Worm (Caenorhabditis elegans) whole organism, midembryonic: ENCODE data around the gene pptr-1.

ENCODE experiments used
- T22C8.4 ChIP-seq: fragments of 200-800 bp; sonication (Bioruptor generic); IDR thresholded peaks from 2 replicates; pipeline ENCODE4 v1.3.6; 2022; ENCODE audit warnings: missing genetic modification characterization, missing compliant biosample characterization
- cog-1 ChIP-seq: sonication (generic microtip); optimal IDR thresholded peaks from 2 replicates; lab custom pipeline; 2016; ENCODE audit warnings: missing genetic modification characterization, missing compliant biosample characterization
- flt-1 ChIP-seq: fragments of 200-800 bp; sonication (Bioruptor generic); IDR thresholded peaks from 2 replicates; pipeline ENCODE4 v1.3.6; 2022; ENCODE audit warnings: missing genetic modification characterization, missing compliant biosample characterization
- klf-2 ChIP-seq: fragments of 200-800 bp; sonication (Bioruptor generic); conservative IDR thresholded peaks from 2 replicates; pipeline ENCODE4 v1.3.6; 2022; ENCODE audit warnings: missing genetic modification reagents, missing genetic modification characterization, missing compliant biosample characterization
- med-1 ChIP-seq: sonication (generic microtip); optimal IDR thresholded peaks from 2 replicates; lab custom pipeline; 2017; ENCODE audit warnings: missing genetic modification characterization, mild to moderate bottlenecking, missing compliant biosample characterization, antibody characterized with exemption, missing genetic modification reagents; ENCODE audit not compliant: insufficient read depth
- ref-1 ChIP-seq: fragments of 200-800 bp; sonication (Bioruptor generic); conservative IDR thresholded peaks from 2 replicates; pipeline ENCODE4 v1.3.6; 2022; ENCODE audit warnings: missing genetic modification reagents, missing genetic modification characterization, missing compliant biosample characterization
- tab-1 ChIP-seq: fragments of 200-800 bp; sonication (Bioruptor generic); IDR thresholded peaks from 2 replicates; pipeline ENCODE4 v1.3.6; 2022; ENCODE audit warnings: missing genetic modification characterization, missing compliant biosample characterization
- ztf-23 ChIP-seq: fragments of 200-800 bp; sonication (Bioruptor generic); IDR thresholded peaks from 2 replicates; pipeline ENCODE4 v1.3.6; 2022; ENCODE audit warnings: missing genetic modification reagents, missing genetic modification characterization, missing compliant biosample characterization
- ztf-29 ChIP-seq: fragments of 200-800 bp; sonication (Bioruptor generic); IDR thresholded peaks from 2 replicates; pipeline ENCODE4 v1.3.6; 2022; ENCODE audit warnings: missing genetic modification reagents, missing genetic modification characterization, missing compliant biosample characterization

Gene pptr-1

DNA sequence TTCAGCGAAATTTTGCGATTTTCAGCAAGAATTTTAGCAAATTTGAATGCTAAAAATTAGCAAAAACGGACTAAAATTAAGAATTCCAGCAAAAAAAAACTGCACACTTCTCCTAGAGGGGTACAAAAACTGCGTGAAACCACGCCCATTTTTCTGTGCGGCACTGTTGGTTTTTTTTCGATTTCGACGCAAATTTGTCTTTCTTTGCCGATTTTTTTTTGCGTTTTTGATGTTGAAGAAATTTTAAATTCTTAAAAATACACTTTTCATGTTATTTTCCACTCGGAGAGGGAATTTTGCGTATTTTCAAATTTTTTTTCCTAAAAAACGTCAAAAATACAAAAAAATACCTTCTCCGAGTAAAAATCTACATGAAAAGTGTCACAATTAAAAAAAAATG, 46.7 kb downstream of the pptr-1 start, which contains the start of gene syp-1:
Gene syp-1 (plus strand): TSS at position 301 of the 400 bp plus-strand sequence.
- TF ChIP-seq ztf-23 = no peak
- no peak for TF ChIP-seq med-1 (GFP tag; lab: Kevin White, UChicago)
- TF ChIP-seq ref-1 (GFP tag; lab: Robert Waterston, UW) = no peak
- no peak for TF ChIP-seq flt-1
- TF ChIP-seq tab-1 (GFP tag; lab: Robert Waterston, UW) = no peak
- no peak for TF ChIP-seq klf-2 (GFP tag; lab: Robert Waterston, UW)
- TF ChIP-seq T22C8.4 (GFP tag; lab: Robert Waterston, UW) = no peak
- TF ChIP-seq cog-1 = no peak
- TF ChIP-seq ztf-29 = no peak

DNA sequence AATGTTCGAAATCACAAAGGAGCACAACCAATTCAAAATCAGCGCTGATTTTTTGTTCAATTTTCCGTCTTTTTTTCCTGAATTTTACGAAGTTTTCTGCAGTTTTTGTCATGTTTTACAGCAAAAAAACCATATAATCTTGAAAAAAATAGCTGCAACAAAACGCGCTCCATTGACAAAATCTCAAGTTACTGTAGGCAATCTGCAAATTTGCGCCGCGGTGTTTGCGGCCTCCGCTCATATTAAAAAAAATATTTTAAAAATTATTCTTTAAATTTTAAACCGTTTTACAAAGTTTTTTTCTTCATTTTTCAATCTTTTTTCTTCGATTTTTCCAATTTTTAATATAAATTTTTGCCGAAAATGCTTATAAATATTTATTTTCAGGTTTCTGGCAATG, 48.0 kb downstream of the pptr-1 start:
- no peak for TF ChIP-seq flt-1
- TF ChIP-seq med-1 (GFP tag; lab: Kevin White, UChicago) = no peak
- TF ChIP-seq tab-1 (GFP tag; lab: Robert Waterston, UW) = no peak
- no peak for TF ChIP-seq ztf-29
- no peak for TF ChIP-seq cog-1
- TF ChIP-seq ref-1 (GFP tag; lab: Robert Waterston, UW) = no peak
- TF ChIP-seq ztf-23 = no peak
- no peak for TF ChIP-seq T22C8.4 (GFP tag; lab: Robert Waterston, UW)
- TF ChIP-seq klf-2 (GFP tag; lab: Robert Waterston, UW) = no peak

DNA sequence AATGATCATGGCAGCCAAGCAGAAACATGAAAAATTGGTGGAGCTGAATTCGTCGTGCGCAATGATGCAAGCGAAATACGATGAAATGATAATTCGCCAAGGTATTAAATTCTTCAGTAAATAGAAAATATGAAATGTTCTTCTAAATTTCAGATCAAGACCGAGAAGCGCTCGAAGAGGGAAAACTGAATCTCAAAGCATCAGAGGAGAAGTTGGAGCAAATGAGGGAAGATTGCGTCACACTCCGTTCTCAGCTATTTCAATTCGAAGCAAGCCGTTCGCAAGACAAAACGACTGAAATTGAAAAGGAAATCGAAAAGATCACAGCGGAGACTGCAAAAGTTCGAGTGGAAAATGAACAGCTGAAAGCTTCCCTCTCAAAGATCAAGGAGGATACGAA, 49.0 kb downstream of the pptr-1 start:
- no peak for TF ChIP-seq ztf-29

DNA sequence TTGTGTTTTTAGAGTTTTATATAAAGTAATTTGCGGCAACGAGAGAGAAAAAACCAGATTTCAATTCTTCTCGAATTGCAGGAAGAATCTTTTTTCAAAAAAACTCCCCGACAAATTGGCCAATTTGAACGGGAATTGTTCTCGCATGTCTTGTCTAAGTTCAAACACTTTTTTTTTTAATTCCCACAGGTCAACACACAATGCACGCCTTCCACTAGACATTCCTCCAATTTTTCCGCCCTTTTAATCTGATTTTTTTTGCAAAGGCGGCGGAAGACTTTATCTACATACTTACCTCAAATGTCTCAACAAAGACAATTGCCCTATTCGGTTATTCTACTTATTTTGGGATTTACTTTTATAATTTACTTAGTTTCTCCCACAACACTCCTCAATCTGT, 50.3 kb downstream of the pptr-1 start, which contains the start of gene F26D2.3:
Gene F26D2.3 (plus strand): TSS at position 301 of the 400 bp plus-strand sequence.
- TF ChIP-seq flt-1 (no peak), klf-2 (GFP tag; lab: Robert Waterston, UW) (no peak), med-1 (GFP tag; lab: Kevin White, UChicago) (no peak), ztf-29 (no peak), tab-1 (GFP tag; lab: Robert Waterston, UW) (no peak), ref-1 (GFP tag; lab: Robert Waterston, UW) (no peak)

DNA sequence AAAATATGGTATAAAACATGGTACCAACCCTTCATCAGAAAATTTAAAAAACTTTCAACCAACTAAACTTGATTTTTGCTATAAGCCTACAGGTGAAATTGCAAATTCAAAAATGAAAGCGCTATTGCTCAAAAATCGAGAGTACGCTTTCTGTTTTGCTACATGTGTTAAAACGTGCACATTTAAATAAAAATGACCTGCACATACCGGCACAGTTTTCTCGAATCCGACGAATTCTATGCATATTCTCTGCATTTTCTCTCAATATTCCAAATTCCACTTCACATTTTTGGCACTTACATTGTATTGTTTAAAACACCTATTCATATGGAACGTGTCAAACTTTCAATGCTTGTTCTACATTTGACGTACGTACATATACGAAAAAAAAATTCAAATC, 53.2 kb downstream of the pptr-1 start, which contains the start of gene srh-145:
Gene srh-145 (plus strand): TSS at position 193 of the 400 bp plus-strand sequence.
- TF ChIP-seq ztf-23 (no peak), med-1 (GFP tag; lab: Kevin White, UChicago) (no peak), ref-1 (GFP tag; lab: Robert Waterston, UW) (no peak), klf-2 (GFP tag; lab: Robert Waterston, UW) (no peak), T22C8.4 (GFP tag; lab: Robert Waterston, UW) (no peak), cog-1 (no peak), ztf-29 (no peak), tab-1 (GFP tag; lab: Robert Waterston, UW) (no peak), flt-1 (no peak)

DNA sequence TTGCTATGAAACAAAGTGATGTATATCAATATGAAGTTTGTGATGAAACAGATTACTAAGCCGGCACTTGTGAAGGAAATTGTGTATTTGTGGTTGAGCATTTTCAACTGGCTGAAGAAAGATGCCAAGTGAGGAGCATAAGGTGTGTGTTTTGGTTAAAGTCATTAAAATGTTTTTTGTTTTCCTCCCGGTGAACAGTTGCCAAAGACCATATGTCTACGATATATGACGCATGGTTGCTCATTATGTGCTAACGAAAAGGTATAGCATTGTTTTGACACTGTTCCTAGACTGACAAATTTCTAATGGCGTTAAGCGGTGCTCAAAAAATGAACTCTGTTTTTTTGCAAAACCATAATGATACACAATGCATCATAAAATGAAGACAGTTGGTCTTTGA, 59.7 kb downstream of the pptr-1 start, which contains the start of gene str-55:
Gene str-55 (minus strand): TSS at position 101 of the 400 bp plus-strand sequence.
- TF ChIP-seq ztf-23 = no peak
- TF ChIP-seq ref-1 (GFP tag; lab: Robert Waterston, UW) = no peak
- no peak for TF ChIP-seq ztf-29
